Worm (Caenorhabditis elegans) whole organism, early embryonic: Measurements from ENCODE around the gene clec-176.
"Not testable (repeated sequence)": the region's sequence is repeated elsewhere in the genome, so short reads cannot be mapped to it uniquely, and the experiment has no call there.

Experiments
- B0310.2 ChIP-seq: sonication (generic microtip); optimal IDR thresholded peaks from 2 replicates; lab custom pipeline; 2016; ENCODE audit warnings: mild to moderate bottlenecking, missing genetic modification characterization, missing compliant biosample characterization
- F13C5.2 ChIP-seq: sonication (generic microtip); optimal IDR thresholded peaks from 2 replicates; lab custom pipeline; 2017; ENCODE audit warnings: mild to moderate bottlenecking, missing genetic modification characterization, inconsistent platforms, missing compliant biosample characterization
- aly-1 ChIP-seq: sonication (generic microtip); optimal IDR thresholded peaks from 2 replicates; lab custom pipeline; 2016; ENCODE audit warnings: missing genetic modification characterization, missing compliant biosample characterization
- ama-1 ChIP-seq: fragments of 150-350 bp; optimal IDR thresholded peaks from 2 replicates; lab custom pipeline; 2014
- ceh-13 ChIP-seq: fragments of 200-800 bp; sonication (Bioruptor generic); optimal IDR thresholded peaks from 2 replicates; lab custom pipeline; 2018; ENCODE audit warnings: mild to moderate bottlenecking, missing genetic modification characterization, missing compliant biosample characterization
- ceh-36 ChIP-seq: sonication (generic microtip); optimal IDR thresholded peaks from 2 replicates; lab custom pipeline; 2016; ENCODE audit warnings: missing genetic modification characterization, inconsistent platforms, missing compliant biosample characterization
- ets-7 ChIP-seq: sonication (generic microtip); optimal IDR thresholded peaks from 2 replicates; lab custom pipeline; 2016; ENCODE audit warnings: missing genotype, missing genetic modification characterization, missing compliant biosample characterization
- flt-1 ChIP-seq: fragments of 200-800 bp; sonication (Bioruptor generic); IDR thresholded peaks from 2 replicates; pipeline ENCODE4 v1.3.6; 2022; ENCODE audit warnings: missing genetic modification characterization, missing compliant biosample characterization
- hmbx-1 ChIP-seq: sonication (generic microtip); optimal IDR thresholded peaks from 2 replicates; lab custom pipeline; 2016; ENCODE audit warnings: mild to moderate bottlenecking, missing genetic modification characterization, missing compliant biosample characterization
- hmg-4 ChIP-seq: fragments of 200-800 bp; sonication (Bioruptor generic); optimal IDR thresholded peaks from 2 replicates; lab custom pipeline; 2018; ENCODE audit warnings: mild to moderate bottlenecking, missing genetic modification characterization, missing compliant biosample characterization
- hnd-1 ChIP-seq: sonication (generic microtip); optimal IDR thresholded peaks from 2 replicates; lab custom pipeline; 2016; ENCODE audit warnings: missing genetic modification characterization, missing compliant biosample characterization
- pes-1 ChIP-seq: fragments of 200-800 bp; sonication (Bioruptor generic); IDR thresholded peaks from 2 replicates; pipeline ENCODE4 v1.3.6; 2022; ENCODE audit warnings: missing genetic modification reagents, missing genetic modification characterization, missing compliant biosample characterization
- scrt-1 ChIP-seq: fragments of 200-800 bp; sonication (Bioruptor generic); IDR thresholded peaks from 2 replicates; pipeline ENCODE4 v1.3.6; 2022; ENCODE audit warnings: missing genetic modification characterization, missing compliant biosample characterization
- sea-1 ChIP-seq: fragments of 200-800 bp; sonication (Bioruptor generic); conservative IDR thresholded peaks from 2 replicates; pipeline ENCODE4 v1.3.6; 2022; ENCODE audit warnings: missing genetic modification characterization, missing compliant biosample characterization
- tbx-11 ChIP-seq: fragments of 200-800 bp; sonication (Bioruptor generic); IDR thresholded peaks from 2 replicates; pipeline ENCODE4 v1.3.6; 2022; ENCODE audit warnings: missing genetic modification characterization, missing compliant biosample characterization
- tbx-37 ChIP-seq: fragments of 200-800 bp; sonication (Bioruptor generic); conservative IDR thresholded peaks from 2 replicates; pipeline ENCODE4 v1.3.6; 2022; ENCODE audit warnings: missing genetic modification reagents, missing genetic modification characterization, missing compliant biosample characterization
- tra-4 ChIP-seq: sonication (generic microtip); optimal IDR thresholded peaks from 2 replicates; lab custom pipeline; 2017; ENCODE audit warnings: missing genetic modification characterization, missing compliant biosample characterization

The clec-176 gene

DNA sequence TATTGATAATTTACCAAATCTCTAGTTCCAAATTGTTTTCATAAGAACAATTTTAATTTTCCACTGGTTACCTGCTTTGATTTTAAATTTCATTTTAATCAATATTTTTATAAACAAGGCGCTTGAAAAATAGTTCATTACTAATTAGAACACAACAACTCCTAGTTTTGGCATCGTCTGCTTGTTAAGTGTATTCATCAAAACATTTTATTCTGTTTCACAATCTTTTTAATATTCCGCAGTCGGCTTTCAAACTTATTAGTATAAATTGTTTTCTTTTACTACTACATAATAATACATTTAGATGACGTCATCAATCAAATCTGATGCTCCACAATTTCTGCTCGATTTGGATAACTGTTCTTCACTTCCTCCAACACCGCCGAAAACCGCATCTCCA is 18.6 kb downstream of the clec-176 start, which contains the start of gene pes-1:
pes-1 (plus strand) TSS at position 301 of the 400 bp plus-strand sequence.
- TF ChIP-seq hmbx-1 (tag; lab: Kevin White, UChicago): no peak
- TF ChIP-seq ama-1 (lab: Kevin White, UChicago): no peak
- no peak for TF ChIP-seq tra-4 (tag; lab: Kevin White, UChicago)
- TF ChIP-seq ets-7 (tag; lab: Kevin White, UChicago): no peak
- no peak for TF ChIP-seq aly-1
- TF ChIP-seq tbx-11 (GFP tag; lab: Robert Waterston, UW): no peak
- TF ChIP-seq hnd-1 (tag; lab: Kevin White, UChicago): no peak
- TF ChIP-seq sea-1: no peak
- TF ChIP-seq hmg-4: no peak
- TF ChIP-seq flt-1 (GFP tag; lab: Robert Waterston, UW): no peak
- TF ChIP-seq tbx-37 (GFP tag; lab: Robert Waterston, UW): no peak
- no peak for TF ChIP-seq pes-1 (GFP tag; lab: Robert Waterston, UW)
- no peak for TF ChIP-seq B0310.2 (tag; lab: Kevin White, UChicago)
- no peak for TF ChIP-seq F13C5.2 (tag; lab: Kevin White, UChicago)
- TF ChIP-seq ceh-13: no peak

DNA sequence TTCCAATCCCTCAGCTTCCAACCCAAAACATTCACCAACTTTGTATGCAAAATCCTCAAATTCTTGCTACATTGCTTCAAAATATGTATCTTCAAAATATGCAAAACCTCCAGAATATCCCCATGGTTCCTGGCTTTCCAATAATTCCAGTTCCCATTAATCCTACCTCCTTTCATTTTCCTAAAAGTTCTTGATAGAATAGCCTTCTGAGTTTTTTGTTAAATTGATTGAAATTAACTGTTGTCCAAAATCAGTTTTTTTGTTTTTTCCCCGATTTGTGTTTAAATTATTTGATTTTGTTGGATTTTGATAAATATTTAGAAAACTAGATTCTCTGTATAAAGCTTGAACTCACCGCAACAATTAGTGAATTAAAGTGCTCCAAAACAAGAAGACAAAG is 21.3 kb downstream of the clec-176 start:
- TF ChIP-seq ceh-36: no peak
- no peak for TF ChIP-seq ama-1 (lab: Kevin White, UChicago)
- TF ChIP-seq sea-1: no peak
- TF ChIP-seq aly-1: no peak
- no peak for TF ChIP-seq ceh-13
- no peak for TF ChIP-seq tra-4 (tag; lab: Kevin White, UChicago)
- TF ChIP-seq B0310.2 (tag; lab: Kevin White, UChicago): no peak
- no peak for TF ChIP-seq hnd-1 (tag; lab: Kevin White, UChicago)
- TF ChIP-seq scrt-1 (GFP tag; lab: Robert Waterston, UW): no peak
- TF ChIP-seq pes-1 (GFP tag; lab: Robert Waterston, UW): no peak
- TF ChIP-seq hmbx-1 (tag; lab: Kevin White, UChicago): no peak
- no peak for TF ChIP-seq F13C5.2 (tag; lab: Kevin White, UChicago)
- TF ChIP-seq tbx-37 (GFP tag; lab: Robert Waterston, UW): no peak
- no peak for TF ChIP-seq hmg-4
- no peak for TF ChIP-seq ets-7 (tag; lab: Kevin White, UChicago)
- TF ChIP-seq tbx-11 (GFP tag; lab: Robert Waterston, UW): no peak
- TF ChIP-seq flt-1 (GFP tag; lab: Robert Waterston, UW): no peak

DNA sequence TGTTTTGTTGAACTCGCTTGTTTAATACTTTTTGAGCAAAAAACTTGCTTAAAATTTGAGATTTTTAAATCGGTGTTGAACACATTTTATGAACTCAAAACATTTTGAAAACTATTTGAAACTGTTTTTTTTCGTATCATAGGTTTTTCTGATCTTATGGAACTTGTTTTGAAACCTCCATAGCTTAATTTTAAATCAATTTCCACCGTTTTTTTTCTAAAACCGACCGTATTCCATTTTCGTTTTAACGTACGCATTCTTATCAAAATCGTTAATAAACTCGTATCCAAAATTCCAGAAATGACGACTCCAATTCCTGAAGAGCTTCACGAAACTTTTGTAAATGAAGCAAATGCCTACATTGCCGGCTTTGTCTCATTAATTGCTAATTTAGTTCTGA is 24.5 kb downstream of the clec-176 start, which contains the start of gene srm-2:
srm-2 (plus strand) TSS at position 301 of the 400 bp plus-strand sequence.
- TF ChIP-seq F13C5.2 (tag; lab: Kevin White, UChicago) (no peak), ceh-13 (no peak), hmbx-1 (tag; lab: Kevin White, UChicago) (no peak), ets-7 (tag; lab: Kevin White, UChicago) (no peak), tra-4 (tag; lab: Kevin White, UChicago) (no peak), hnd-1 (tag; lab: Kevin White, UChicago) (no peak), ama-1 (lab: Kevin White, UChicago) (no peak), tbx-11 (GFP tag; lab: Robert Waterston, UW) (no peak), hmg-4 (no peak), flt-1 (GFP tag; lab: Robert Waterston, UW) (no peak), tbx-37 (GFP tag; lab: Robert Waterston, UW) (no peak), B0310.2 (tag; lab: Kevin White, UChicago) (no peak), pes-1 (GFP tag; lab: Robert Waterston, UW) (no peak)

DNA sequence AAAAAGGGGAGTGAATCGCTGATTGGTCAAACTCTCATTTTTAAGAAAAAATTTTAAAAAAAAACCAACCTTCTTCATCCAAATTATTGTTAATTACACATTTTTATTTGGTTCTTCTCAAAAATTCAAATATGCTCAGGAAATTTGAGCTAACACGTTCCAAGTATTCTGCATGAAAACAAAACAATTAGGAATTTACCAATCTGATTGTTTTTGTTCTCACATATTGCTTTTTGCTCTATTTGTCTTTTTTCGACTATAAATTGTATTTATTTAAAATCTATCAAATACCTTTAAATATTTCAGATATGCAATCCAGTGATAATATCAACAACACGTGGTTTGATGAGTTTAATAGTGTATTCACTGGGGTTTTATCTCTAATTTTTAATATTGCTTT is 28.4 kb downstream of the clec-176 start, which contains the start of gene srm-1:
srm-1 (plus strand) TSS at position 301 of the 400 bp plus-strand sequence.
- TF ChIP-seq tra-4 (tag; lab: Kevin White, UChicago) (no peak), B0310.2 (tag; lab: Kevin White, UChicago) (no peak), aly-1 (no peak), hnd-1 (tag; lab: Kevin White, UChicago) (no peak), pes-1 (GFP tag; lab: Robert Waterston, UW) (no peak), ets-7 (tag; lab: Kevin White, UChicago) (no peak), scrt-1 (GFP tag; lab: Robert Waterston, UW) (no peak), sea-1 (no peak), ceh-13 (no peak), hmg-4 (no peak), ceh-36 (no peak), tbx-11 (GFP tag; lab: Robert Waterston, UW) (no peak), F13C5.2 (tag; lab: Kevin White, UChicago) (no peak), tbx-37 (GFP tag; lab: Robert Waterston, UW) (no peak), ama-1 (lab: Kevin White, UChicago) (no peak)

DNA sequence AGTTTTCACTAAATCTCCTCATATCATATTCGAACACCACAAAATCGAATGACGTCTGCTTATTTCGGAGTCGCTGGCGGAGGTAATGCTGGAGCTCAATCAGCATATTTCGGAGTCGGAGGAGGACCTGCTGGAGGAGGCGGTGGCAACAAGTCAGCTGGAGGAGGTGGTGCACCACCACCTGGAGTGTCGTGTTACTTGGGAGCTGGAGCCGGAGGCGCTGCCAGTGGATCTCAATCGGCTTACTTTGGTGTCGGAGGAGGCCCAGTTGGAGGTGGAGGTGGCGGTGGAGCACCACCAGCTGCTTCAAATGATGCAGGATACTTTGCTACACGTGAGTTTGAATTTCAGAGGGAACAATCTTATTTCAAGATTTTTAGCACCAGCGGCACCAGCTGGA is 32.6 kb downstream of the clec-176 start, which contains the start of gene ssq-4:
ssq-4 (plus strand) TSS at position 19 of the 400 bp plus-strand sequence.
- not testable (repeated sequence) for TF ChIP-seq F13C5.2 (tag; lab: Kevin White, UChicago); hmg-4; tbx-11 (GFP tag; lab: Robert Waterston, UW)

DNA sequence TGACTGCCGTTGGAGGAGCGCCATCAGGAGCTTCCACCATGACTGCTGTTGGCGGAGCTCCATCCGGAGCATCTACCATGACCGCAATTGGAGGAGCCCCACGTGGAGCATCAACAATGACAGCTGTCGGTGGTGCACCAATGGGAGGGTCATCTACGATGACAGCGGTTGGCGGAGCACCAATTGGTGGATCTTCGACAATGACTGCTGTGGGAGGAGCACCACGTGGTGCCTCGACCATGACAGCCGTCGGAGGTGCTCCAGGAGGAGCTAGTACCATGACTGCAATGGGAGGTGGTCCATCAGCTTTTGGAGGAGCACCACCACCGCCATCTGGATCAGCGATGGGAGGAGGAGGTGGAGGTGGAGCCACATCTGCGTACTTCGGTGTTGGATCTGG is 33.2 kb downstream of the clec-176 start, which contains the start of gene T28H11.7:
T28H11.7 (minus strand) TSS at position 101 of the 400 bp plus-strand sequence.
- not testable (repeated sequence) for TF ChIP-seq pes-1 (GFP tag; lab: Robert Waterston, UW); aly-1; B0310.2 (tag; lab: Kevin White, UChicago)

DNA sequence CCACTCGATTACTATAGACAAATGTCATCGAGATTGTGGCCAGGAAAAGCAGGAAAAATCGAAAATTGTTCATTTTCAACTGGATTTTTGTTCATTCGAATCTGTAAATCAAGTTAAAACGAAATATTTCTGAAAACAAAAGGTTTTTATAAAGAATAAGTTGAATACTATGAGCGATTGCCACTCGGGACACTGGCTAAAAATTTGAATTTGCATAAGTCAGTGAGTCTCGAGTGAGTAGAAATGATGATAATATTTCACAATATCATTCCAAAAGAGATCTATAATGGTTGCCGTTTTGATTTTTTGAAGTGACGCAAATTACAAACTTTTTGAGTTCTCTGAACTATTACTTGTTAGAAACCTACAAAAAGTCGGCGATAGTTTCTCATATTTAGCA is 36.7 kb downstream of the clec-176 start, which contains the start of gene T28H11.8:
T28H11.8 (minus strand) TSS at position 101 of the 400 bp plus-strand sequence.
- TF ChIP-seq pes-1 (GFP tag; lab: Robert Waterston, UW) (no peak), aly-1 (no peak), sea-1 (no peak), hmg-4 (no peak), hmbx-1 (tag; lab: Kevin White, UChicago) (no peak), F13C5.2 (tag; lab: Kevin White, UChicago) (no peak), B0310.2 (tag; lab: Kevin White, UChicago) (no peak), tbx-11 (GFP tag; lab: Robert Waterston, UW) (no peak), tra-4 (tag; lab: Kevin White, UChicago) (no peak), scrt-1 (GFP tag; lab: Robert Waterston, UW) (no peak), ets-7 (tag; lab: Kevin White, UChicago) (no peak), ama-1 (lab: Kevin White, UChicago) (no peak), hnd-1 (tag; lab: Kevin White, UChicago) (no peak), flt-1 (GFP tag; lab: Robert Waterston, UW) (no peak), ceh-13 (no peak), tbx-37 (GFP tag; lab: Robert Waterston, UW) (no peak), ceh-36 (no peak)
